Fruit fly (Drosophila melanogaster) whole organism, embryonic: ENCODE data around the gene CG5225.
A peak's percentile ranks its signal among the peaks of the same experiment; 100 is the strongest.

Source experiments
- Atf6 ChIP-seq: fragments of 200-800 bp; sonication (Bioruptor generic); IDR thresholded peaks from 2 replicates; pipeline ENCODE4 v1.3.6; 2022; ENCODE audit warnings: missing biosample characterization, missing genetic modification characterization
- Bdp1 ChIP-seq: fragments of 200-800 bp; sonication (Bioruptor generic); optimal IDR thresholded peaks from 3 replicates; lab custom pipeline; 2016; ENCODE audit warnings: missing biosample characterization, missing genetic modification characterization
- Bgb ChIP-seq: fragments of 200-800 bp; sonication (Bioruptor generic); IDR thresholded peaks from 2 replicates; pipeline ENCODE4 v1.3.6; 2022; ENCODE audit warnings: missing biosample characterization, missing genetic modification characterization; ENCODE audit not compliant: partially characterized antibody
- CG10209 ChIP-seq: fragments of 200-800 bp; sonication (Bioruptor generic); optimal IDR thresholded peaks from 3 replicates; lab custom pipeline; 2017; ENCODE audit warnings: missing biosample characterization, mild to moderate bottlenecking, missing genetic modification characterization, missing genetic modification reagents
- CG10959 ChIP-seq: fragments of 200-800 bp; sonication (Bioruptor generic); IDR thresholded peaks from 2 replicates; pipeline ENCODE4 v1.3.6; 2022; ENCODE audit warnings: missing biosample characterization, missing genetic modification characterization
- CG12236 ChIP-seq: fragments of 200-800 bp; sonication (Bioruptor generic); optimal IDR thresholded peaks from 2 replicates; lab custom pipeline; 2016; ENCODE audit warnings: missing biosample characterization, missing genetic modification characterization
- CG12744 ChIP-seq: fragments of 200-800 bp; sonication (Bioruptor generic); optimal IDR thresholded peaks from 2 replicates; lab custom pipeline; 2016; ENCODE audit warnings: missing biosample characterization, missing genetic modification characterization
- CG13287 ChIP-seq: fragments of 200-800 bp; sonication (Bioruptor generic); IDR thresholded peaks from 2 replicates; pipeline ENCODE4 v1.3.6; 2022; ENCODE audit warnings: missing biosample characterization, missing genetic modification characterization; ENCODE audit not compliant: partially characterized antibody
- CG13775 ChIP-seq: fragments of 200-800 bp; sonication (Bioruptor generic); optimal IDR thresholded peaks from 3 replicates; lab custom pipeline; 2017; ENCODE audit warnings: missing biosample characterization, mild to moderate bottlenecking, missing genetic modification characterization
- CG14441 ChIP-seq: fragments of 200-800 bp; sonication (Bioruptor generic); IDR thresholded peaks from 2 replicates; pipeline ENCODE4 v1.3.6; 2022; ENCODE audit warnings: missing biosample characterization, missing genetic modification characterization
- CG15479 ChIP-seq: fragments of 200-800 bp; sonication (Bioruptor generic); optimal IDR thresholded peaks from 3 replicates; lab custom pipeline; 2019; ENCODE audit warnings: missing biosample characterization, mild to moderate bottlenecking, missing genetic modification characterization, moderate library complexity
- CG1603 ChIP-seq: fragments of 200-800 bp; sonication (Bioruptor generic); optimal IDR thresholded peaks from 2 replicates; lab custom pipeline; 2019; ENCODE audit warnings: missing biosample characterization, mild to moderate bottlenecking, missing genetic modification characterization, moderate library complexity
- CG1647 ChIP-seq: fragments of 200-800 bp; sonication (Bioruptor generic); optimal IDR thresholded peaks from 3 replicates; lab custom pipeline; 2016; ENCODE audit warnings: missing biosample characterization, missing genetic modification characterization
- CG17802 ChIP-seq: fragments of 200-800 bp; sonication (Bioruptor generic); optimal IDR thresholded peaks from 2 replicates; lab custom pipeline; 2018; ENCODE audit warnings: missing biosample characterization, mild to moderate bottlenecking, missing genetic modification characterization, moderate library complexity
- CG2712 ChIP-seq: fragments of 200-800 bp; optimal IDR thresholded peaks from 3 replicates; lab custom pipeline; 2019; ENCODE audit warnings: missing biosample characterization, mild to moderate bottlenecking, missing genetic modification characterization, moderate library complexity
- CG31365 ChIP-seq: fragments of 200-800 bp; sonication (Bioruptor generic); optimal IDR thresholded peaks from 2 replicates; lab custom pipeline; 2018; ENCODE audit warnings: missing biosample characterization, mild to moderate bottlenecking, missing genetic modification characterization
- CG33213 ChIP-seq: fragments of 200-800 bp; sonication (Bioruptor generic); optimal IDR thresholded peaks from 3 replicates; lab custom pipeline; 2016; ENCODE audit warnings: missing biosample characterization, missing genetic modification characterization
- CG3838 ChIP-seq: fragments of 200-800 bp; sonication (Bioruptor generic); optimal IDR thresholded peaks from 3 replicates; lab custom pipeline; 2016; ENCODE audit warnings: missing biosample characterization, missing genetic modification characterization
- CG5180 ChIP-seq: fragments of 200-800 bp; sonication (Bioruptor generic); optimal IDR thresholded peaks from 3 replicates; lab custom pipeline; 2017; ENCODE audit warnings: missing biosample characterization, missing genetic modification characterization, mild to moderate bottlenecking, moderate library complexity, missing genetic modification reagents
- CG6791 ChIP-seq: fragments of 200-800 bp; sonication (Bioruptor generic); IDR thresholded peaks from 3 replicates; pipeline ENCODE4 v1.3.6; 2022; ENCODE audit warnings: missing biosample characterization, missing genetic modification characterization; ENCODE audit not compliant: partially characterized antibody
- CG6813 ChIP-seq: fragments of 200-800 bp; sonication (Bioruptor generic); optimal IDR thresholded peaks from 2 replicates; lab custom pipeline; 2017; ENCODE audit warnings: missing biosample characterization, missing genetic modification characterization, mild to moderate bottlenecking, moderate library complexity, missing genetic modification reagents
- CG8944 ChIP-seq: fragments of 200-800 bp; sonication (Bioruptor generic); optimal IDR thresholded peaks from 3 replicates; lab custom pipeline; 2016; ENCODE audit warnings: missing biosample characterization, missing genetic modification characterization
- CkIIα-i1 ChIP-seq: fragments of 200-800 bp; sonication (Bioruptor generic); IDR thresholded peaks from 2 replicates; pipeline ENCODE4 v1.3.6; 2022; ENCODE audit warnings: missing biosample characterization, missing genetic modification characterization
- Dad ChIP-seq: fragments of 200-800 bp; sonication (Bioruptor generic); optimal IDR thresholded peaks from 3 replicates; lab custom pipeline; 2016; ENCODE audit warnings: missing biosample characterization, missing genetic modification characterization
- Dbx ChIP-seq: fragments of 200-800 bp; sonication (Bioruptor generic); IDR thresholded peaks from 3 replicates; pipeline ENCODE4 v1.3.6; 2022; ENCODE audit warnings: missing biosample characterization, missing genetic modification characterization
- Doc2 ChIP-seq: fragments of 200-800 bp; sonication (Bioruptor generic); IDR thresholded peaks from 2 replicates; pipeline ENCODE4 v1.3.6; 2022; ENCODE audit warnings: missing biosample characterization, missing genetic modification characterization
- Hmr ChIP-seq: fragments of 200-800 bp; sonication (Bioruptor generic); optimal IDR thresholded peaks from 3 replicates; lab custom pipeline; 2017; ENCODE audit warnings: mild to moderate bottlenecking, missing biosample characterization, missing genetic modification reagents, missing genetic modification characterization
- Hr51 ChIP-seq, 2 experiments: fragments of 200-800 bp; sonication (Bioruptor generic); optimal IDR thresholded peaks; 2 replicates in 1 of 2; 3 replicates in 1 of 2; lab custom pipeline; 2016 to 2018; ENCODE audit warnings: missing biosample characterization in 2 of 2, missing genetic modification characterization in 2 of 2, mild to moderate bottlenecking in 1 of 2, moderate library complexity in 1 of 2
- MESR4 ChIP-seq: fragments of 200-800 bp; sonication (Bioruptor generic); optimal IDR thresholded peaks from 2 replicates; lab custom pipeline; 2018; ENCODE audit warnings: missing biosample characterization, mild to moderate bottlenecking, missing genetic modification characterization, moderate library complexity
- Max ChIP-seq: fragments of 200-800 bp; sonication (Bioruptor generic); optimal IDR thresholded peaks from 2 replicates; lab custom pipeline; 2016; ENCODE audit warnings: missing biosample characterization, mild to moderate bottlenecking, missing genetic modification characterization
- Neu2 ChIP-seq: fragments of 200-800 bp; sonication (Bioruptor generic); optimal IDR thresholded peaks from 3 replicates; lab custom pipeline; 2016; ENCODE audit warnings: missing biosample characterization, missing genetic modification characterization, borderline replicate concordance
- PHDP ChIP-seq: fragments of 200-800 bp; sonication (Bioruptor generic); optimal IDR thresholded peaks from 3 replicates; lab custom pipeline; 2018; ENCODE audit warnings: missing biosample characterization, mild to moderate bottlenecking, missing genetic modification characterization, moderate library complexity
- Scr ChIP-seq: fragments of 200-800 bp; sonication (Bioruptor generic); IDR thresholded peaks from 2 replicates; pipeline ENCODE4 v1.3.6; 2022; ENCODE audit warnings: missing biosample characterization, missing genetic modification characterization; ENCODE audit not compliant: partially characterized antibody
- Side ChIP-seq: fragments of 200-800 bp; sonication (Bioruptor generic); optimal IDR thresholded peaks from 2 replicates; lab custom pipeline; 2016; ENCODE audit warnings: missing biosample characterization, missing genetic modification characterization
- abd-A ChIP-seq: fragments of 200-800 bp; sonication (Bioruptor generic); optimal IDR thresholded peaks from 3 replicates; lab custom pipeline; 2019; ENCODE audit warnings: missing biosample characterization, mild to moderate bottlenecking, missing genetic modification characterization, moderate library complexity
- ac ChIP-seq: fragments of 200-800 bp; sonication (Bioruptor generic); optimal IDR thresholded peaks from 3 replicates; lab custom pipeline; 2017; ENCODE audit warnings: missing biosample characterization, mild to moderate bottlenecking, missing genetic modification characterization
- az2 ChIP-seq: fragments of 200-800 bp; sonication (Bioruptor generic); optimal IDR thresholded peaks from 3 replicates; lab custom pipeline; 2016; ENCODE audit warnings: missing biosample characterization, missing genetic modification characterization
- br ChIP-seq: fragments of >200 bp; optimal IDR thresholded peaks from 2 replicates; lab custom pipeline; 2017
- croc ChIP-seq: fragments of 200-800 bp; sonication (Bioruptor generic); conservative IDR thresholded peaks from 3 replicates; pipeline ENCODE4 v1.3.6; 2022; ENCODE audit warnings: missing biosample characterization, missing genetic modification characterization
- dmrt11E ChIP-seq: fragments of 200-800 bp; sonication (Bioruptor generic); optimal IDR thresholded peaks from 3 replicates; lab custom pipeline; 2018; ENCODE audit warnings: missing biosample characterization, mild to moderate bottlenecking, missing genetic modification characterization, moderate library complexity
- fu2 ChIP-seq: fragments of 200-800 bp; sonication (Bioruptor generic); optimal IDR thresholded peaks from 2 replicates; lab custom pipeline; 2016; ENCODE audit warnings: missing biosample characterization, missing genetic modification characterization
- hth ChIP-seq: fragments of >200 bp; optimal IDR thresholded peaks from 2 replicates; lab custom pipeline; 2017; ENCODE audit warnings: inconsistent platforms
- klu ChIP-seq: fragments of 200-800 bp; sonication (Bioruptor generic); IDR thresholded peaks from 2 replicates; pipeline ENCODE4 v1.3.6; 2022; ENCODE audit warnings: missing biosample characterization, missing genetic modification characterization
- pho ChIP-seq: fragments of 200-800 bp; sonication (Bioruptor generic); optimal IDR thresholded peaks from 2 replicates; lab custom pipeline; 2016; ENCODE audit warnings: missing biosample characterization, missing genetic modification characterization
- pum ChIP-seq: fragments of 200-800 bp; sonication (Bioruptor generic); optimal IDR thresholded peaks from 2 replicates; lab custom pipeline; 2016; ENCODE audit warnings: missing biosample characterization, missing genetic modification characterization
- tin ChIP-seq: fragments of 200-800 bp; sonication (Bioruptor generic); optimal IDR thresholded peaks from 3 replicates; lab custom pipeline; 2016; ENCODE audit warnings: missing biosample characterization, missing genetic modification characterization
- tio ChIP-seq: fragments of 200-800 bp; sonication (Bioruptor generic); optimal IDR thresholded peaks from 2 replicates; lab custom pipeline; 2017; ENCODE audit warnings: missing biosample characterization, missing genetic modification characterization, inconsistent platforms
- vvl ChIP-seq: fragments of 200-800 bp; sonication (Bioruptor generic); IDR thresholded peaks from 2 replicates; pipeline ENCODE4 v1.3.6; 2022; ENCODE audit warnings: missing biosample characterization, missing genetic modification characterization

CG5225 gene

dm6 chr3R:16986181-16987074 is 42.1 kb upstream of the CG5225 start (continued):
- TF ChIP-seq Atf6 (GFP tag; lab: Robert Waterston, UW) (peak; percentile 98), PHDP (tag; lab: Kevin White, UChicago) (peak; percentile 91), tio (GFP tag; lab: Kevin White, UChicago) (peak; percentile 82), br (lab: Kevin White, UChicago) (no peak), CG13775 (GFP tag; lab: Kevin White, UChicago) (peak; percentile 83), ac (GFP tag; lab: Kevin White, UChicago) (peak; percentile 10), CG14441 (GFP tag; lab: Robert Waterston, UW) (peak; percentile 98), CG12236 (peak; percentile 72), CG15479 (peak; percentile 78), CG8944 (GFP tag; lab: Kevin White, UChicago) (peak; percentile 81), klu (GFP tag; lab: Robert Waterston, UW) (peak; percentile 91), Side (GFP tag; lab: Kevin White, UChicago) (peak; percentile 94), vvl (peak; percentile 97), CG1647 (peak; percentile 94), CG1603 (tag; lab: Kevin White, UChicago) (peak; percentile 91), CG10209 (GFP tag; lab: Kevin White, UChicago) (peak; percentile 93), Scr (GFP tag; lab: Robert Waterston, UW) (no peak), CG5180 (GFP tag; lab: Kevin White, UChicago) (peak; percentile 70), CG6813 (peak; percentile 89), Max (peak; percentile 83), abd-A (tag; lab: Kevin White, UChicago) (peak; percentile 45), CG12744 (peak; percentile 91), Dbx (GFP tag; lab: Robert Waterston, UW) (peak; percentile 98), CG31365 (peak; percentile 76), hth (lab: Kevin White, UChicago) (no peak), Neu2 (GFP tag; lab: Kevin White, UChicago) (peak; percentile 48), tin (peak; percentile 85), MESR4 (GFP tag; lab: Kevin White, UChicago) (peak; percentile 38), Bgb (GFP tag; lab: Robert Waterston, UW) (0 out of 2 replicates have a peak, but pooled peaks have one; percentile 14), CG6791 (0 out of 3 replicates have a peak, but pooled peaks have one; percentile 34), Dad (GFP tag; lab: Kevin White, UChicago) (peak; percentile 91), Bdp1 (GFP tag; lab: Kevin White, UChicago) (peak; percentile 84), fu2 (peak; percentile 95), pum (peak; percentile 93), Doc2 (peak; percentile 92), az2 (GFP tag; lab: Kevin White, UChicago) (peak; percentile 89), CG33213 (GFP tag; lab: Kevin White, UChicago) (peak; percentile 89), croc (GFP tag; lab: Robert Waterston, UW) (peak; percentile 68), CG2712 (tag; lab: Kevin White, UChicago) (peak; percentile 78), CG13287 (GFP tag; lab: Robert Waterston, UW) (peak; percentile 20; the same call in 1 of the 2 replicates), dmrt11E (peak; percentile 35), CG10959 (GFP tag; lab: Robert Waterston, UW) (peak; percentile 80), Hr51 (GFP tag; optimal IDR thresholded peaks at IDR 0.05; lab: Kevin White, UChicago) (peak; percentile 88 to 91), pho (peak; percentile 95), CG17802 (tag; lab: Kevin White, UChicago) (peak; percentile 54), CkIIα-i1 (GFP tag; lab: Robert Waterston, UW) (peak; percentile 87), Hmr (peak; percentile 97), CG3838 (GFP tag; lab: Kevin White, UChicago) (peak; percentile 86)
